Fruit fly (Drosophila melanogaster) whole organism, embryonic: ENCODE results near the gene CG3339.
A peak's percentile ranks its signal among the peaks of the same experiment; 100 is the strongest.

Experiments
- Aef1 ChIP-seq: fragments of 200-800 bp; sonication (Bioruptor generic); IDR thresholded peaks from 3 replicates; pipeline ENCODE4 v1.3.6; 2022; ENCODE audit warnings: missing biosample characterization, missing genetic modification characterization
- Asciz ChIP-seq: fragments of 200-800 bp; sonication (Bioruptor generic); optimal IDR thresholded peaks from 2 replicates; lab custom pipeline; 2017; ENCODE audit warnings: missing biosample characterization, mild to moderate bottlenecking, missing genetic modification characterization, missing genetic modification reagents
- Bteb2 ChIP-seq: fragments of 200-800 bp; sonication (Bioruptor generic); optimal IDR thresholded peaks from 2 replicates; lab custom pipeline; 2016; ENCODE audit warnings: missing biosample characterization, missing genetic modification characterization
- CG10462 ChIP-seq: fragments of 200-800 bp; sonication (Bioruptor generic); optimal IDR thresholded peaks from 2 replicates; lab custom pipeline; 2016; ENCODE audit warnings: missing biosample characterization, missing genetic modification characterization
- CG10565 ChIP-seq: fragments of 200-800 bp; sonication (Bioruptor generic); optimal IDR thresholded peaks from 3 replicates; lab custom pipeline; 2016; ENCODE audit warnings: missing biosample characterization, mild to moderate bottlenecking, missing genetic modification characterization
- CG10979 ChIP-seq: fragments of 200-800 bp; sonication (Bioruptor generic); optimal IDR thresholded peaks from 2 replicates; lab custom pipeline; 2018; ENCODE audit warnings: missing biosample characterization, mild to moderate bottlenecking, missing genetic modification characterization, moderate library complexity
- CG11398 ChIP-seq: fragments of 200-800 bp; sonication (Bioruptor generic); optimal IDR thresholded peaks from 2 replicates; lab custom pipeline; 2016; ENCODE audit warnings: missing biosample characterization, missing genetic modification characterization
- CG1233 ChIP-seq: fragments of 200-800 bp; sonication (Bioruptor generic); optimal IDR thresholded peaks from 4 replicates; lab custom pipeline; 2018; ENCODE audit warnings: missing biosample characterization, mild to moderate bottlenecking, missing genetic modification characterization
- CG14965 ChIP-seq: fragments of 200-800 bp; sonication (Bioruptor generic); optimal IDR thresholded peaks from 2 replicates; lab custom pipeline; 2016; ENCODE audit warnings: missing biosample characterization, missing genetic modification characterization, borderline replicate concordance
- CG16813 ChIP-seq: fragments of 200-800 bp; sonication (Bioruptor generic); IDR thresholded peaks from 3 replicates; pipeline ENCODE4 v1.3.6; 2022; ENCODE audit warnings: missing biosample characterization, missing genetic modification characterization; ENCODE audit not compliant: partially characterized antibody
- CG17568 ChIP-seq: fragments of 200-800 bp; sonication (Bioruptor generic); optimal IDR thresholded peaks from 2 replicates; lab custom pipeline; 2018; ENCODE audit warnings: missing biosample characterization, mild to moderate bottlenecking, missing genetic modification characterization, moderate library complexity
- CG31441 ChIP-seq: fragments of 200-800 bp; sonication (Bioruptor generic); IDR thresholded peaks from 2 replicates; pipeline ENCODE4 v1.3.6; 2022; ENCODE audit warnings: missing biosample characterization, missing genetic modification characterization
- CG4328 ChIP-seq: fragments of 200-800 bp; sonication (Bioruptor generic); optimal IDR thresholded peaks from 3 replicates; lab custom pipeline; 2017; ENCODE audit warnings: missing biosample characterization, missing genetic modification reagents, missing genetic modification characterization
- CG6765 ChIP-seq: fragments of 200-800 bp; sonication (Bioruptor generic); optimal IDR thresholded peaks from 3 replicates; lab custom pipeline; 2017; ENCODE audit warnings: missing biosample characterization, mild to moderate bottlenecking, missing genetic modification characterization
- CG6813 ChIP-seq: fragments of 200-800 bp; sonication (Bioruptor generic); optimal IDR thresholded peaks from 2 replicates; lab custom pipeline; 2017; ENCODE audit warnings: missing biosample characterization, missing genetic modification characterization, mild to moderate bottlenecking, moderate library complexity, missing genetic modification reagents
- Dbx ChIP-seq: fragments of 200-800 bp; sonication (Bioruptor generic); IDR thresholded peaks from 3 replicates; pipeline ENCODE4 v1.3.6; 2022; ENCODE audit warnings: missing biosample characterization, missing genetic modification characterization
- Doc3 ChIP-seq: fragments of 200-800 bp; sonication (Bioruptor generic); IDR thresholded peaks from 3 replicates; pipeline ENCODE4 v1.3.6; 2022; ENCODE audit warnings: missing biosample characterization, missing genetic modification characterization; ENCODE audit not compliant: partially characterized antibody
- Ets65A ChIP-seq: fragments of 200-800 bp; sonication (Bioruptor generic); peaks from one replicate; lab custom pipeline; 2016; ENCODE audit warnings: missing biosample characterization, missing genetic modification characterization
- Fer3 ChIP-seq: fragments of 200-800 bp; sonication (Bioruptor generic); optimal IDR thresholded peaks from 2 replicates; lab custom pipeline; 2018; ENCODE audit warnings: missing biosample characterization, mild to moderate bottlenecking, missing genetic modification characterization, moderate library complexity
- HmgD ChIP-seq: fragments of 200-800 bp; sonication (Bioruptor generic); optimal IDR thresholded peaks from 3 replicates; lab custom pipeline; 2016; ENCODE audit warnings: missing biosample characterization, missing genetic modification characterization
- Hr51 ChIP-seq, 2 experiments: fragments of 200-800 bp; sonication (Bioruptor generic); optimal IDR thresholded peaks; 2 replicates in 1 of 2; 3 replicates in 1 of 2; lab custom pipeline; 2016 to 2018; ENCODE audit warnings: missing biosample characterization in 2 of 2, missing genetic modification characterization in 2 of 2, mild to moderate bottlenecking in 1 of 2, moderate library complexity in 1 of 2
- Lim3 ChIP-seq: fragments of 200-800 bp; sonication (Bioruptor generic); IDR thresholded peaks from 2 replicates; pipeline ENCODE4 v1.3.6; 2022; ENCODE audit warnings: missing biosample characterization, missing genetic modification characterization
- Nf-YA ChIP-seq: fragments of 200-800 bp; sonication (Bioruptor generic); IDR thresholded peaks from 2 replicates; pipeline ENCODE4 v1.3.6; 2022; ENCODE audit warnings: missing biosample characterization, missing genetic modification characterization
- Oaz ChIP-seq: fragments of 200-800 bp; sonication (Bioruptor generic); IDR thresholded peaks from 2 replicates; pipeline ENCODE4 v1.3.6; 2022; ENCODE audit warnings: missing biosample characterization, missing genetic modification characterization
- Poxn ChIP-seq: fragments of 200-800 bp; sonication (Bioruptor generic); IDR thresholded peaks from 2 replicates; pipeline ENCODE4 v1.3.6; 2022; ENCODE audit warnings: missing biosample characterization, missing genetic modification characterization
- Ssrp ChIP-seq: fragments of 200-800 bp; sonication (Bioruptor generic); optimal IDR thresholded peaks from 2 replicates; lab custom pipeline; 2018; ENCODE audit warnings: missing biosample characterization, mild to moderate bottlenecking, missing genetic modification characterization, moderate library complexity
- Taf1 ChIP-seq: fragments of 200-800 bp; sonication (Bioruptor generic); IDR thresholded peaks from 2 replicates; pipeline ENCODE4 v1.3.6; 2022; ENCODE audit warnings: missing biosample characterization, missing genetic modification characterization
- Xbp1 ChIP-seq: fragments of 200-800 bp; sonication (Bioruptor generic); optimal IDR thresholded peaks from 3 replicates; lab custom pipeline; 2016; ENCODE audit warnings: missing biosample characterization, mild to moderate bottlenecking, missing genetic modification characterization
- ap ChIP-seq: fragments of 200-800 bp; sonication (Bioruptor generic); IDR thresholded peaks from 2 replicates; pipeline ENCODE4 v1.3.6; 2022; ENCODE audit warnings: missing biosample characterization, missing genetic modification characterization
- bigmax ChIP-seq: fragments of 200-800 bp; sonication (Bioruptor generic); optimal IDR thresholded peaks from 2 replicates; lab custom pipeline; 2018; ENCODE audit warnings: missing biosample characterization, mild to moderate bottlenecking, missing genetic modification characterization
- bsh ChIP-seq, 2 experiments: fragments of 200-800 bp; sonication (Bioruptor generic); optimal IDR thresholded peaks; 2 replicates each; lab custom pipeline; 2017 to 2018; ENCODE audit warnings: mild to moderate bottlenecking in 2 of 2, missing biosample characterization in 2 of 2, missing genetic modification characterization in 2 of 2, moderate library complexity in 1 of 2
- cato ChIP-seq: fragments of 200-800 bp; sonication (Bioruptor generic); optimal IDR thresholded peaks from 2 replicates; lab custom pipeline; 2016; ENCODE audit warnings: missing biosample characterization, missing genetic modification characterization, borderline replicate concordance
- cg ChIP-seq: fragments of 200-800 bp; sonication (Bioruptor generic); optimal IDR thresholded peaks from 3 replicates; lab custom pipeline; 2019; ENCODE audit warnings: missing biosample characterization, mild to moderate bottlenecking, missing genetic modification characterization, moderate library complexity
- crol ChIP-seq: fragments of 200-800 bp; sonication (Bioruptor generic); IDR thresholded peaks from 2 replicates; pipeline ENCODE4 v1.3.6; 2022; ENCODE audit warnings: missing biosample characterization, missing genetic modification characterization
- dmrt11E ChIP-seq: fragments of 200-800 bp; sonication (Bioruptor generic); optimal IDR thresholded peaks from 3 replicates; lab custom pipeline; 2018; ENCODE audit warnings: missing biosample characterization, mild to moderate bottlenecking, missing genetic modification characterization, moderate library complexity
- en ChIP-seq: fragments of 200-800 bp; sonication (Bioruptor generic); optimal IDR thresholded peaks from 2 replicates; lab custom pipeline; 2016; ENCODE audit warnings: missing biosample characterization, missing genetic modification characterization
- eyg ChIP-seq: fragments of 200-800 bp; sonication (Bioruptor generic); optimal IDR thresholded peaks from 3 replicates; lab custom pipeline; 2016; ENCODE audit warnings: missing biosample characterization, missing genetic modification characterization
- gcm2 ChIP-seq: fragments of 200-800 bp; sonication (Bioruptor generic); optimal IDR thresholded peaks from 2 replicates; lab custom pipeline; 2016; ENCODE audit warnings: missing biosample characterization, missing genetic modification characterization
- ken ChIP-seq: fragments of 200-800 bp; sonication (Bioruptor generic); IDR thresholded peaks from 3 replicates; pipeline ENCODE4 v1.3.6; 2022; ENCODE audit warnings: missing biosample characterization, missing genetic modification characterization
- mirr ChIP-seq: fragments of 200-800 bp; sonication (Bioruptor generic); optimal IDR thresholded peaks from 3 replicates; lab custom pipeline; 2018; ENCODE audit warnings: missing biosample characterization, mild to moderate bottlenecking, missing genetic modification characterization
- pan ChIP-seq, 4 experiments: fragments of >200 bp in 3 of 4; fragments of 200-800 bp in 1 of 4; sonication (Bioruptor generic) in 1 of 4; optimal IDR thresholded peaks in 3 of 4; IDR thresholded peaks in 1 of 4; 2 replicates each; pipeline versions ENCODE4 v1.3.6 to Lab custom; 2017 to 2022; ENCODE audit warnings: missing biosample characterization in 2 of 4, missing genetic modification characterization in 2 of 4, mixed read lengths in 1 of 4
- sob ChIP-seq: fragments of 200-800 bp; sonication (Bioruptor generic); IDR thresholded peaks from 2 replicates; pipeline ENCODE4 v1.3.6; 2022; ENCODE audit warnings: missing biosample characterization, missing genetic modification characterization
- sug ChIP-seq: fragments of 200-800 bp; optimal IDR thresholded peaks from 2 replicates; lab custom pipeline; 2019; ENCODE audit warnings: missing biosample characterization, mild to moderate bottlenecking, missing genetic modification characterization, moderate library complexity
- ttk ChIP-seq: fragments of 200-800 bp; sonication (Bioruptor generic); IDR thresholded peaks from 2 replicates; pipeline ENCODE4 v2.1.2; 2022; ENCODE audit warnings: missing biosample characterization, missing genetic modification characterization
- tup ChIP-seq: fragments of 200-800 bp; sonication (Bioruptor generic); optimal IDR thresholded peaks from 2 replicates; lab custom pipeline; 2016; ENCODE audit warnings: missing biosample characterization, mild to moderate bottlenecking, missing genetic modification characterization, moderate library complexity
- wor ChIP-seq: fragments of 200-800 bp; sonication (Bioruptor generic); IDR thresholded peaks from 2 replicates; pipeline ENCODE4 v1.3.6; 2022; ENCODE audit warnings: missing biosample characterization, missing genetic modification characterization
- zen2 ChIP-seq: fragments of 200-800 bp; sonication (Bioruptor generic); IDR thresholded peaks from 3 replicates; pipeline ENCODE4 v1.3.6; 2022; ENCODE audit warnings: missing biosample characterization, missing genetic modification characterization; ENCODE audit not compliant: partially characterized antibody

The CG3339 gene

dm6 chr3R:27281022-27281810 lies 40.9 kb downstream of the CG3339 start (continued):
- TF ChIP-seq bsh (GFP tag; optimal IDR thresholded peaks at IDR 0.05; lab: Kevin White, UChicago) (peak; percentile 94 to 98), Fer3 (tag; lab: Kevin White, UChicago) (peak; percentile 96), Poxn (GFP tag; lab: Robert Waterston, UW) (peak; percentile 88), Nf-YA (peak; percentile 92), cg (GFP tag; lab: Kevin White, UChicago) (peak; percentile 94), CG10462 (GFP tag; lab: Kevin White, UChicago) (peak; percentile 78), bigmax (peak; percentile 68), CG10979 (tag; lab: Kevin White, UChicago) (peak; percentile 91), CG31441 (peak; percentile 82), Ets65A (GFP tag; lab: Kevin White, UChicago) (peak; percentile 99), CG6765 (GFP tag; lab: Kevin White, UChicago) (peak; percentile 90), ken (GFP tag; lab: Robert Waterston, UW) (peak; percentile 97), CG16813 (GFP tag; lab: Robert Waterston, UW) (peak; percentile 51; the same call in 2 of the 3 replicates), crol (peak; percentile 99), Xbp1 (peak; percentile 95), Bteb2 (GFP tag; lab: Kevin White, UChicago) (peak; percentile 91), wor (GFP tag; lab: Robert Waterston, UW) (peak; percentile 93), tup (GFP tag; lab: Kevin White, UChicago) (peak; percentile 80), CG14965 (peak; percentile 68), cato (GFP tag; lab: Kevin White, UChicago) (peak; percentile 81), CG1233 (GFP tag; lab: Kevin White, UChicago) (peak; percentile 92), Dbx (peak; percentile 97), sob (GFP tag; lab: Robert Waterston, UW) (peak; percentile 94), Hr51 (GFP tag; optimal IDR thresholded peaks at IDR 0.05; lab: Kevin White, UChicago) (peak; percentile 92 to 95), Taf1 (GFP tag; lab: Robert Waterston, UW) (peak; percentile 95), CG10565 (GFP tag; lab: Kevin White, UChicago) (peak; percentile 59), eyg (GFP tag; lab: Kevin White, UChicago) (peak; percentile 90), mirr (peak; percentile 87), Asciz (GFP tag; lab: Kevin White, UChicago) (peak; percentile 92), CG6813 (GFP tag; lab: Kevin White, UChicago) (peak; percentile 97), CG17568 (GFP tag; lab: Kevin White, UChicago) (peak; percentile 90), ttk (GFP tag; lab: Robert Waterston, UW) (peak; percentile 95), gcm2 (GFP tag; lab: Kevin White, UChicago) (peak; percentile 89), Ssrp (peak; percentile 91), en (GFP tag; lab: Kevin White, UChicago) (peak; percentile 82), zen2 (0 out of 3 replicates have a peak, but pooled peaks have one; percentile 17), Oaz (GFP tag; lab: Robert Waterston, UW) (peak; percentile 96), sug (peak; percentile 84), CG11398 (peak; percentile 92), Lim3 (GFP tag; lab: Robert Waterston, UW) (peak; percentile 86), pan (optimal IDR thresholded peaks at IDR 0.05; lab: Kevin White, UChicago) (no peak), pan (GFP tag; optimal IDR thresholded peaks at IDR 0.05 in 1 of 2, IDR thresholded peaks at IDR 0.05 in 1 of 2) (peak in 1 of 2 experiments; percentile 98), Doc3 (GFP tag; lab: Robert Waterston, UW) (0 out of 3 replicates have a peak, but pooled peaks have one; percentile 25), CG4328 (GFP tag; lab: Kevin White, UChicago) (peak; percentile 68), Aef1 (GFP tag; lab: Robert Waterston, UW) (peak; percentile 96), ap (GFP tag; lab: Robert Waterston, UW) (peak; percentile 94), HmgD (GFP tag; lab: Kevin White, UChicago) (peak; percentile 90), dmrt11E (tag; lab: Kevin White, UChicago) (peak; percentile 88)
